Fruit fly (Drosophila melanogaster) whole organism, embryonic: ENCODE measurements around the gene CG14043.

Experiments
- Abd-B ChIP-seq: fragments of 200-800 bp; sonication (Bioruptor generic); optimal IDR thresholded peaks from 2 replicates; lab custom pipeline; 2018; ENCODE audit warnings: missing biosample characterization, mild to moderate bottlenecking, missing genetic modification characterization, moderate library complexity
- CG1024 ChIP-seq: fragments of 200-800 bp; sonication (Bioruptor generic); IDR thresholded peaks from 2 replicates; pipeline ENCODE4 v1.3.6; 2022; ENCODE audit warnings: missing biosample characterization, missing genetic modification characterization
- CG10565 ChIP-seq: fragments of 200-800 bp; sonication (Bioruptor generic); optimal IDR thresholded peaks from 3 replicates; lab custom pipeline; 2016; ENCODE audit warnings: missing biosample characterization, mild to moderate bottlenecking, missing genetic modification characterization
- CG11085 ChIP-seq: fragments of 200-800 bp; sonication (Bioruptor generic); IDR thresholded peaks from 2 replicates; pipeline ENCODE4 v1.3.6; 2022; ENCODE audit warnings: missing biosample characterization, missing genetic modification characterization
- CG11093 ChIP-seq: fragments of 200-800 bp; sonication (Bioruptor generic); IDR thresholded peaks from 3 replicates; pipeline ENCODE4 v1.3.6; 2022; ENCODE audit warnings: missing biosample characterization, missing genetic modification characterization
- CG12769 ChIP-seq: fragments of 200-800 bp; sonication (Bioruptor generic); optimal IDR thresholded peaks from 2 replicates; lab custom pipeline; 2019; ENCODE audit warnings: missing biosample characterization, mild to moderate bottlenecking, missing genetic modification characterization, moderate library complexity
- CG15011 ChIP-seq: fragments of 200-800 bp; sonication (Bioruptor generic); optimal IDR thresholded peaks from 3 replicates; lab custom pipeline; 2018; ENCODE audit warnings: missing biosample characterization, mild to moderate bottlenecking, missing genetic modification characterization
- CG15073 ChIP-seq: fragments of 200-800 bp; sonication (Bioruptor generic); optimal IDR thresholded peaks from 2 replicates; lab custom pipeline; 2016; ENCODE audit warnings: missing biosample characterization, missing genetic modification characterization
- CG15601 ChIP-seq: fragments of 200-800 bp; sonication (Bioruptor generic); optimal IDR thresholded peaks from 3 replicates; lab custom pipeline; 2019; ENCODE audit warnings: missing biosample characterization, mild to moderate bottlenecking, missing genetic modification characterization, moderate library complexity
- CG1603 ChIP-seq: fragments of 200-800 bp; sonication (Bioruptor generic); optimal IDR thresholded peaks from 2 replicates; lab custom pipeline; 2019; ENCODE audit warnings: missing biosample characterization, mild to moderate bottlenecking, missing genetic modification characterization, moderate library complexity
- CG17361 ChIP-seq: fragments of 200-800 bp; sonication (Bioruptor generic); IDR thresholded peaks from 3 replicates; pipeline ENCODE4 v1.3.6; 2022; ENCODE audit warnings: missing biosample characterization, missing genetic modification characterization
- CG3065 ChIP-seq: fragments of 200-800 bp; sonication (Bioruptor generic); optimal IDR thresholded peaks from 2 replicates; lab custom pipeline; 2016; ENCODE audit warnings: missing biosample characterization, missing genetic modification characterization
- CG33557 ChIP-seq: fragments of 200-800 bp; sonication (Bioruptor generic); optimal IDR thresholded peaks from 2 replicates; lab custom pipeline; 2019; ENCODE audit warnings: missing biosample characterization, mild to moderate bottlenecking, missing genetic modification characterization, moderate library complexity
- CG34376 ChIP-seq: fragments of 200-800 bp; sonication (Bioruptor generic); optimal IDR thresholded peaks from 2 replicates; lab custom pipeline; 2018; ENCODE audit warnings: missing biosample characterization, mild to moderate bottlenecking, missing genetic modification characterization
- CG5953 ChIP-seq: fragments of 200-800 bp; sonication (Bioruptor generic); IDR thresholded peaks from 2 replicates; pipeline ENCODE4 v1.3.6; 2022; ENCODE audit warnings: missing biosample characterization, missing genetic modification characterization
- CG6689 ChIP-seq: fragments of 200-800 bp; sonication (Bioruptor generic); IDR thresholded peaks from 2 replicates; pipeline ENCODE4 v1.3.6; 2022; ENCODE audit warnings: missing biosample characterization, missing genetic modification characterization
- CG6791 ChIP-seq: fragments of 200-800 bp; sonication (Bioruptor generic); IDR thresholded peaks from 3 replicates; pipeline ENCODE4 v1.3.6; 2022; ENCODE audit warnings: missing biosample characterization, missing genetic modification characterization; ENCODE audit not compliant: partially characterized antibody
- CG8924 ChIP-seq: fragments of 200-800 bp; optimal IDR thresholded peaks from 3 replicates; lab custom pipeline; 2019; ENCODE audit warnings: missing biosample characterization, mild to moderate bottlenecking, missing genetic modification characterization, moderate library complexity
- CG9817 ChIP-seq: fragments of 200-800 bp; sonication (Bioruptor generic); optimal IDR thresholded peaks from 2 replicates; lab custom pipeline; 2018; ENCODE audit warnings: missing biosample characterization, mild to moderate bottlenecking, missing genetic modification characterization, moderate library complexity
- Doc3 ChIP-seq: fragments of 200-800 bp; sonication (Bioruptor generic); IDR thresholded peaks from 3 replicates; pipeline ENCODE4 v1.3.6; 2022; ENCODE audit warnings: missing biosample characterization, missing genetic modification characterization; ENCODE audit not compliant: partially characterized antibody
- Fer2 ChIP-seq: fragments of 200-800 bp; sonication (Bioruptor generic); optimal IDR thresholded peaks from 2 replicates; lab custom pipeline; 2018; ENCODE audit warnings: missing biosample characterization, mild to moderate bottlenecking, missing genetic modification characterization, moderate library complexity
- Gug ChIP-seq: fragments of 200-800 bp; sonication (Bioruptor generic); IDR thresholded peaks from 4 replicates; pipeline ENCODE4 v1.3.6; 2022; ENCODE audit warnings: missing biosample characterization, missing genetic modification characterization
- Hand ChIP-seq: fragments of 200-800 bp; sonication (Bioruptor generic); optimal IDR thresholded peaks from 2 replicates; lab custom pipeline; 2017; ENCODE audit warnings: mild to moderate bottlenecking, missing biosample characterization, missing genetic modification reagents, missing genetic modification characterization
- Hmx ChIP-seq: fragments of 200-800 bp; sonication (Bioruptor generic); optimal IDR thresholded peaks from 2 replicates; lab custom pipeline; 2016; ENCODE audit warnings: missing biosample characterization, missing genetic modification characterization
- Lpt ChIP-seq: fragments of >200 bp; optimal IDR thresholded peaks from 2 replicates; lab custom pipeline; 2018; ENCODE audit warnings: missing biosample characterization, missing genetic modification characterization
- Max ChIP-seq: fragments of 200-800 bp; sonication (Bioruptor generic); optimal IDR thresholded peaks from 2 replicates; lab custom pipeline; 2016; ENCODE audit warnings: missing biosample characterization, mild to moderate bottlenecking, missing genetic modification characterization
- Optix ChIP-seq: fragments of 200-800 bp; sonication (Bioruptor generic); IDR thresholded peaks from 3 replicates; pipeline ENCODE4 v1.3.6; 2022; ENCODE audit warnings: missing biosample characterization, missing genetic modification characterization
- PHDP ChIP-seq: fragments of 200-800 bp; sonication (Bioruptor generic); optimal IDR thresholded peaks from 3 replicates; lab custom pipeline; 2018; ENCODE audit warnings: missing biosample characterization, mild to moderate bottlenecking, missing genetic modification characterization, moderate library complexity
- Rx ChIP-seq: fragments of 200-800 bp; sonication (Bioruptor generic); IDR thresholded peaks from 2 replicates; pipeline ENCODE4 v1.3.6; 2022; ENCODE audit warnings: missing biosample characterization, missing genetic modification characterization
- Sin3A ChIP-seq: fragments of >200 bp; optimal IDR thresholded peaks from 2 replicates; lab custom pipeline; 2018
- Sry-δ ChIP-seq: fragments of 200-800 bp; sonication (Bioruptor generic); optimal IDR thresholded peaks from 2 replicates; lab custom pipeline; 2016; ENCODE audit warnings: missing biosample characterization, missing genetic modification characterization
- Ssrp ChIP-seq: fragments of 200-800 bp; sonication (Bioruptor generic); optimal IDR thresholded peaks from 2 replicates; lab custom pipeline; 2018; ENCODE audit warnings: missing biosample characterization, mild to moderate bottlenecking, missing genetic modification characterization, moderate library complexity
- Usf ChIP-seq: fragments of 200-800 bp; sonication (Bioruptor generic); optimal IDR thresholded peaks from 2 replicates; lab custom pipeline; 2017; ENCODE audit warnings: missing genotype, missing biosample characterization, missing genetic modification characterization
- ab ChIP-seq: fragments of 200-800 bp; sonication (Bioruptor generic); optimal IDR thresholded peaks from 2 replicates; lab custom pipeline; 2016; ENCODE audit warnings: missing biosample characterization, missing genetic modification characterization
- al ChIP-seq: fragments of 200-800 bp; sonication (Bioruptor generic); IDR thresholded peaks from 2 replicates; pipeline ENCODE4 v1.3.6; 2022; ENCODE audit warnings: missing biosample characterization, missing genetic modification characterization
- ash1 ChIP-seq: fragments of 200-800 bp; sonication (Bioruptor generic); optimal IDR thresholded peaks from 2 replicates; lab custom pipeline; 2018; ENCODE audit warnings: missing biosample characterization, mild to moderate bottlenecking, missing genetic modification characterization
- az2 ChIP-seq: fragments of 200-800 bp; sonication (Bioruptor generic); optimal IDR thresholded peaks from 3 replicates; lab custom pipeline; 2016; ENCODE audit warnings: missing biosample characterization, missing genetic modification characterization
- br ChIP-seq: fragments of >200 bp; optimal IDR thresholded peaks from 2 replicates; lab custom pipeline; 2017
- chif ChIP-seq, 2 experiments: fragments of 200-800 bp; sonication (Bioruptor generic); optimal IDR thresholded peaks; 3 replicates each; lab custom pipeline; 2016; ENCODE audit warnings: missing biosample characterization in 2 of 2, missing genetic modification characterization in 2 of 2
- crc ChIP-seq: fragments of 200-800 bp; sonication (Bioruptor generic); optimal IDR thresholded peaks from 2 replicates; lab custom pipeline; 2016; ENCODE audit warnings: missing biosample characterization, missing genetic modification characterization
- dpn ChIP-seq, 2 experiments: fragments of 200-800 bp; sonication (Bioruptor generic); optimal IDR thresholded peaks; 3 replicates each; lab custom pipeline; 2016; ENCODE audit warnings: missing biosample characterization in 2 of 2, missing genetic modification characterization in 2 of 2
- gce ChIP-seq: fragments of 200-800 bp; sonication (Bioruptor generic); IDR thresholded peaks from 3 replicates; pipeline ENCODE4 v1.3.6; 2022; ENCODE audit warnings: missing biosample characterization, missing genetic modification characterization
- grau ChIP-seq: fragments of 200-800 bp; optimal IDR thresholded peaks from 3 replicates; lab custom pipeline; 2019; ENCODE audit warnings: missing biosample characterization, mild to moderate bottlenecking, missing genetic modification characterization, moderate library complexity
- her ChIP-seq: fragments of 200-800 bp; sonication (Bioruptor generic); optimal IDR thresholded peaks from 2 replicates; lab custom pipeline; 2016; ENCODE audit warnings: missing biosample characterization, missing genetic modification characterization
- lilli ChIP-seq: fragments of 200-800 bp; sonication (Bioruptor generic); optimal IDR thresholded peaks from 3 replicates; lab custom pipeline; 2016; ENCODE audit warnings: missing biosample characterization, missing genetic modification characterization
- org-1 ChIP-seq: fragments of 200-800 bp; sonication (Bioruptor generic); optimal IDR thresholded peaks from 2 replicates; lab custom pipeline; 2017; ENCODE audit warnings: missing biosample characterization, missing genetic modification characterization
- p53 ChIP-seq: fragments of 200-800 bp; sonication (Bioruptor generic); optimal IDR thresholded peaks from 2 replicates; lab custom pipeline; 2016; ENCODE audit warnings: missing biosample characterization, missing genetic modification characterization
- psq ChIP-seq: fragments of 200-800 bp; sonication (Bioruptor generic); optimal IDR thresholded peaks from 2 replicates; lab custom pipeline; 2017; ENCODE audit warnings: missing biosample characterization, missing genetic modification characterization
- schlank ChIP-seq: fragments of 200-800 bp; sonication (Bioruptor generic); optimal IDR thresholded peaks from 2 replicates; lab custom pipeline; 2018; ENCODE audit warnings: missing biosample characterization, mild to moderate bottlenecking, missing genetic modification characterization
- slou ChIP-seq: fragments of 200-800 bp; sonication (Bioruptor generic); optimal IDR thresholded peaks from 3 replicates; lab custom pipeline; 2016; ENCODE audit warnings: missing biosample characterization, missing genetic modification characterization
- slp2 ChIP-seq: fragments of 200-800 bp; sonication (Bioruptor generic); optimal IDR thresholded peaks from 2 replicates; lab custom pipeline; 2016; ENCODE audit warnings: missing biosample characterization, missing genetic modification characterization
- zf30C ChIP-seq: fragments of 200-800 bp; sonication (Bioruptor generic); optimal IDR thresholded peaks from 3 replicates; lab custom pipeline; 2018; ENCODE audit warnings: missing biosample characterization, mild to moderate bottlenecking, missing genetic modification characterization

Gene CG14043

dm6 chr2L:4945300-4945699 lies 26.2 kb upstream of the CG14043 start, which contains the start of the genes mRpL24 and betaggt-I (continued):
- peak; percentile 96 for TF ChIP-seq lilli (GFP tag; lab: Kevin White, UChicago)
- peak; percentile 71 for TF ChIP-seq CG10565 (GFP tag; lab: Kevin White, UChicago)
- TF ChIP-seq CG6791 (GFP tag; lab: Robert Waterston, UW), result no peak
- peak; percentile 96 for TF ChIP-seq CG11085 (GFP tag; lab: Robert Waterston, UW)
- no peak for TF ChIP-seq br (lab: Kevin White, UChicago)
- TF ChIP-seq grau (tag; lab: Kevin White, UChicago), result peak; percentile 97
- peak; percentile 82 to 87 for TF ChIP-seq chif (GFP tag; optimal IDR thresholded peaks at IDR 0.05; lab: Kevin White, UChicago)
- peak; percentile 97 for TF ChIP-seq CG5953 (GFP tag; lab: Robert Waterston, UW)
- TF ChIP-seq Doc3 (GFP tag; lab: Robert Waterston, UW), result no peak
- peak; percentile 85 for TF ChIP-seq psq (GFP tag; lab: Kevin White, UChicago)
- TF ChIP-seq CG15011 (GFP tag; lab: Kevin White, UChicago), result peak; percentile 90
- no peak for TF ChIP-seq Lpt (GFP tag; lab: Kevin White, UChicago)
- TF ChIP-seq Sin3A, result peak; percentile 1
- peak; percentile 94 for TF ChIP-seq az2
- peak; percentile 92 for TF ChIP-seq CG12769 (tag; lab: Kevin White, UChicago)
- peak; percentile 89 for TF ChIP-seq Gug (GFP tag; lab: Robert Waterston, UW)
- peak; percentile 68 for TF ChIP-seq slp2 (GFP tag; lab: Kevin White, UChicago)
- peak; percentile 94 for TF ChIP-seq CG11093 (GFP tag; lab: Robert Waterston, UW)
- peak; percentile 96 for TF ChIP-seq Abd-B (GFP tag; lab: Kevin White, UChicago)
- peak; percentile 97 for TF ChIP-seq Rx (GFP tag; lab: Robert Waterston, UW)
- TF ChIP-seq CG9817 (tag; lab: Kevin White, UChicago), result peak; percentile 98
- TF ChIP-seq her (GFP tag; lab: Kevin White, UChicago), result peak; percentile 40
- TF ChIP-seq schlank (tag; lab: Kevin White, UChicago), result peak; percentile 86
- peak; percentile 86 for TF ChIP-seq org-1 (GFP tag; lab: Kevin White, UChicago)
- TF ChIP-seq CG1024 (GFP tag; lab: Robert Waterston, UW), result peak; percentile 91
- TF ChIP-seq Sry-δ (GFP tag; lab: Kevin White, UChicago), result peak; percentile 33
- no peak for TF ChIP-seq p53 (GFP tag; lab: Kevin White, UChicago)
- TF ChIP-seq dpn (GFP tag; optimal IDR thresholded peaks at IDR 0.05; lab: Kevin White, UChicago), result peak; percentile 50 to 95
- TF ChIP-seq al (GFP tag; lab: Robert Waterston, UW), result peak; percentile 95
- TF ChIP-seq PHDP (tag; lab: Kevin White, UChicago), result peak; percentile 98
- TF ChIP-seq CG3065 (GFP tag; lab: Kevin White, UChicago), result peak; percentile 90
- peak; percentile 80 for TF ChIP-seq Hmx (GFP tag; lab: Kevin White, UChicago)
- peak; percentile 79 for TF ChIP-seq Optix (GFP tag; lab: Robert Waterston, UW)
- peak; percentile 84 for TF ChIP-seq CG1603 (tag; lab: Kevin White, UChicago)
- peak; percentile 96 for TF ChIP-seq Fer2 (tag; lab: Kevin White, UChicago)
- peak; percentile 98 for TF ChIP-seq CG8924 (tag; lab: Kevin White, UChicago)
- peak; percentile 94 for TF ChIP-seq Max (GFP tag; lab: Kevin White, UChicago)
- no peak for TF ChIP-seq crc
- TF ChIP-seq Ssrp (tag; lab: Kevin White, UChicago), result peak; percentile 97
- peak; percentile 89 for TF ChIP-seq slou (GFP tag; lab: Kevin White, UChicago)
- TF ChIP-seq Usf (GFP tag; lab: Kevin White, UChicago), result peak; percentile 91
- peak; percentile 35 for TF ChIP-seq ab (GFP tag; lab: Kevin White, UChicago)
- TF ChIP-seq ash1 (GFP tag; lab: Kevin White, UChicago), result peak; percentile 25
- peak; percentile 91 for TF ChIP-seq CG34376 (GFP tag; lab: Kevin White, UChicago)
- TF ChIP-seq gce (GFP tag; lab: Robert Waterston, UW), result peak; percentile 96
- peak; percentile 77 for TF ChIP-seq Hand (GFP tag; lab: Kevin White, UChicago)
- peak; percentile 12 for TF ChIP-seq zf30C
- TF ChIP-seq CG33557, result peak; percentile 92
- peak; percentile 98 for TF ChIP-seq CG17361 (GFP tag; lab: Robert Waterston, UW)
- TF ChIP-seq CG15601 (tag; lab: Kevin White, UChicago), result peak; percentile 96
- peak; percentile 71 for TF ChIP-seq CG15073
- TF ChIP-seq CG6689 (GFP tag; lab: Robert Waterston, UW), result peak; percentile 98
